Fruit fly (Drosophila melanogaster) whole organism, embryonic: ENCODE results near the gene CG16972.

Experiments used
- ATbp ChIP-seq: fragments of 200-800 bp; sonication (Bioruptor generic); optimal IDR thresholded peaks from 2 replicates; lab custom pipeline; 2017; ENCODE audit warnings: missing biosample characterization, mild to moderate bottlenecking, missing genetic modification characterization, missing genetic modification reagents
- Ada2b ChIP-seq: fragments of 200-800 bp; sonication (Bioruptor generic); IDR thresholded peaks from 2 replicates; pipeline ENCODE4 v1.3.6; 2022; ENCODE audit warnings: missing biosample characterization, missing genetic modification characterization
- B-H1 ChIP-seq: fragments of 200-800 bp; sonication (Bioruptor generic); IDR thresholded peaks from 3 replicates; pipeline ENCODE4 v1.3.6; 2022; ENCODE audit warnings: missing biosample characterization, missing genetic modification characterization
- BtbVII ChIP-seq: fragments of 200-800 bp; sonication (Bioruptor generic); optimal IDR thresholded peaks from 3 replicates; lab custom pipeline; 2017; ENCODE audit warnings: missing biosample characterization, mild to moderate bottlenecking, missing genetic modification characterization
- CG12391 ChIP-seq: fragments of 200-800 bp; sonication (Bioruptor generic); optimal IDR thresholded peaks from 3 replicates; lab custom pipeline; 2018; ENCODE audit warnings: missing biosample characterization, mild to moderate bottlenecking, missing genetic modification characterization, moderate library complexity
- CG13424 ChIP-seq: fragments of 200-800 bp; sonication (Bioruptor generic); optimal IDR thresholded peaks from 2 replicates; lab custom pipeline; 2019; ENCODE audit warnings: missing biosample characterization, mild to moderate bottlenecking, missing genetic modification characterization, moderate library complexity
- CG13894 ChIP-seq: fragments of 200-800 bp; sonication (Bioruptor generic); optimal IDR thresholded peaks from 3 replicates; lab custom pipeline; 2018; ENCODE audit warnings: missing biosample characterization, mild to moderate bottlenecking, missing genetic modification characterization, moderate library complexity
- CG16813 ChIP-seq: fragments of 200-800 bp; sonication (Bioruptor generic); IDR thresholded peaks from 3 replicates; pipeline ENCODE4 v1.3.6; 2022; ENCODE audit warnings: missing biosample characterization, missing genetic modification characterization; ENCODE audit not compliant: partially characterized antibody
- CG16815 ChIP-seq: fragments of 200-800 bp; sonication (Bioruptor generic); optimal IDR thresholded peaks from 3 replicates; lab custom pipeline; 2017; ENCODE audit warnings: missing biosample characterization, mild to moderate bottlenecking, missing genetic modification characterization
- CG16863 ChIP-seq: fragments of 200-800 bp; sonication (Bioruptor generic); optimal IDR thresholded peaks from 3 replicates; lab custom pipeline; 2016; ENCODE audit warnings: missing biosample characterization, missing genetic modification characterization
- CG17568 ChIP-seq: fragments of 200-800 bp; sonication (Bioruptor generic); optimal IDR thresholded peaks from 2 replicates; lab custom pipeline; 2018; ENCODE audit warnings: missing biosample characterization, mild to moderate bottlenecking, missing genetic modification characterization, moderate library complexity
- CG2129 ChIP-seq: fragments of 200-800 bp; sonication (Bioruptor generic); IDR thresholded peaks from 2 replicates; pipeline ENCODE4 v1.3.6; 2022; ENCODE audit warnings: missing biosample characterization, missing genetic modification characterization; ENCODE audit not compliant: partially characterized antibody
- CG34376 ChIP-seq: fragments of 200-800 bp; sonication (Bioruptor generic); optimal IDR thresholded peaks from 2 replicates; lab custom pipeline; 2018; ENCODE audit warnings: missing biosample characterization, mild to moderate bottlenecking, missing genetic modification characterization
- CG34422 ChIP-seq: fragments of 200-800 bp; sonication (Bioruptor generic); IDR thresholded peaks from 3 replicates; pipeline ENCODE4 v1.3.6; 2022; ENCODE audit warnings: missing biosample characterization, missing genetic modification characterization
- CG3838 ChIP-seq: fragments of 200-800 bp; sonication (Bioruptor generic); optimal IDR thresholded peaks from 3 replicates; lab custom pipeline; 2016; ENCODE audit warnings: missing biosample characterization, missing genetic modification characterization
- CG6854 ChIP-seq: fragments of 200-800 bp; sonication (Bioruptor generic); optimal IDR thresholded peaks from 3 replicates; lab custom pipeline; 2017; ENCODE audit warnings: missing biosample characterization, mild to moderate bottlenecking, missing genetic modification characterization
- CG8290 ChIP-seq, 3 experiments: fragments of 200-800 bp; sonication (Bioruptor generic); optimal IDR thresholded peaks; 2 replicates each; lab custom pipeline; 2016 to 2019; ENCODE audit warnings: missing biosample characterization in 3 of 3, missing genetic modification characterization in 3 of 3, mild to moderate bottlenecking in 2 of 3, moderate library complexity in 1 of 3
- CG8388 ChIP-seq: fragments of 200-800 bp; sonication (Bioruptor generic); optimal IDR thresholded peaks from 2 replicates; lab custom pipeline; 2019; ENCODE audit warnings: missing biosample characterization, mild to moderate bottlenecking, missing genetic modification characterization, moderate library complexity
- CHES-1-like ChIP-seq: fragments of 200-800 bp; sonication (Bioruptor generic); optimal IDR thresholded peaks from 2 replicates; lab custom pipeline; 2016; ENCODE audit warnings: missing biosample characterization, missing genetic modification characterization
- E2f1 ChIP-seq: fragments of 200-800 bp; sonication (Bioruptor generic); IDR thresholded peaks from 2 replicates; pipeline ENCODE4 v1.3.6; 2022; ENCODE audit warnings: missing biosample characterization, missing genetic modification characterization
- Eip74EF ChIP-seq, 2 experiments: fragments of 200-800 bp in 1 of 2; fragments of >200 bp in 1 of 2; sonication (Bioruptor generic) in 1 of 2; optimal IDR thresholded peaks; 2 replicates each; lab custom pipeline; 2017 to 2019; ENCODE audit warnings: missing biosample characterization in 2 of 2, missing genetic modification characterization in 2 of 2, mild to moderate bottlenecking in 1 of 2, moderate library complexity in 1 of 2
- HLH3B ChIP-seq: fragments of 200-800 bp; sonication (Bioruptor generic); IDR thresholded peaks from 2 replicates; pipeline ENCODE4 v1.3.6; 2022; ENCODE audit warnings: missing biosample characterization, missing genetic modification characterization
- HLH54F ChIP-seq: fragments of 200-800 bp; sonication (Bioruptor generic); optimal IDR thresholded peaks from 3 replicates; lab custom pipeline; 2016; ENCODE audit warnings: missing biosample characterization, missing genetic modification characterization
- Hand ChIP-seq: fragments of 200-800 bp; sonication (Bioruptor generic); optimal IDR thresholded peaks from 2 replicates; lab custom pipeline; 2017; ENCODE audit warnings: mild to moderate bottlenecking, missing biosample characterization, missing genetic modification reagents, missing genetic modification characterization
- Lpt ChIP-seq: fragments of >200 bp; optimal IDR thresholded peaks from 2 replicates; lab custom pipeline; 2018; ENCODE audit warnings: missing biosample characterization, missing genetic modification characterization
- NK7.1 ChIP-seq: fragments of 200-800 bp; sonication (Bioruptor generic); optimal IDR thresholded peaks from 3 replicates; lab custom pipeline; 2016; ENCODE audit warnings: missing biosample characterization, missing genetic modification characterization
- Opbp ChIP-seq: fragments of 200-800 bp; sonication (Bioruptor generic); IDR thresholded peaks from 3 replicates; pipeline ENCODE4 v1.3.6; 2022; ENCODE audit warnings: missing biosample characterization, missing genetic modification characterization; ENCODE audit not compliant: partially characterized antibody
- Rx ChIP-seq: fragments of 200-800 bp; sonication (Bioruptor generic); IDR thresholded peaks from 2 replicates; pipeline ENCODE4 v1.3.6; 2022; ENCODE audit warnings: missing biosample characterization, missing genetic modification characterization
- Sox100B ChIP-seq: fragments of 200-800 bp; sonication (Bioruptor generic); optimal IDR thresholded peaks from 3 replicates; lab custom pipeline; 2018; ENCODE audit warnings: missing biosample characterization, mild to moderate bottlenecking, missing genetic modification characterization
- Stat92E ChIP-seq, 3 experiments: fragments of >200 bp in 2 of 3; fragments of 200-800 bp in 1 of 3; sonication (Bioruptor generic) in 1 of 3; optimal IDR thresholded peaks; 2 replicates each; lab custom pipeline; 2017 to 2019; ENCODE audit warnings: missing biosample characterization in 3 of 3, missing genetic modification characterization in 3 of 3, mild to moderate bottlenecking in 1 of 3, moderate library complexity in 1 of 3
- Tbp ChIP-seq: fragments of >200 bp; optimal IDR thresholded peaks from 2 replicates; lab custom pipeline; 2018; ENCODE audit warnings: missing biosample characterization, missing genetic modification characterization
- ac ChIP-seq: fragments of 200-800 bp; sonication (Bioruptor generic); optimal IDR thresholded peaks from 3 replicates; lab custom pipeline; 2017; ENCODE audit warnings: missing biosample characterization, mild to moderate bottlenecking, missing genetic modification characterization
- cas ChIP-seq: fragments of 200-800 bp; sonication (Bioruptor generic); IDR thresholded peaks from 2 replicates; pipeline ENCODE4 v1.3.6; 2022; ENCODE audit warnings: missing biosample characterization, missing genetic modification characterization
- caup ChIP-seq: fragments of 200-800 bp; sonication (Bioruptor generic); optimal IDR thresholded peaks from 3 replicates; lab custom pipeline; 2017; ENCODE audit warnings: missing biosample characterization, mild to moderate bottlenecking, missing genetic modification characterization, moderate library complexity; ENCODE audit not compliant: severe bottlenecking
- chinmo ChIP-seq: fragments of 200-800 bp; sonication (Bioruptor generic); IDR thresholded peaks from 4 replicates; pipeline ENCODE4 v1.3.6; 2022; ENCODE audit warnings: missing biosample characterization, missing genetic modification characterization; ENCODE audit not compliant: partially characterized antibody
- cwo ChIP-seq: fragments of 200-800 bp; sonication (Bioruptor generic); optimal IDR thresholded peaks from 3 replicates; lab custom pipeline; 2017; ENCODE audit warnings: missing biosample characterization, missing genetic modification characterization, mild to moderate bottlenecking, moderate library complexity, missing genetic modification reagents
- ewg ChIP-seq: fragments of 200-800 bp; sonication (Bioruptor generic); optimal IDR thresholded peaks from 3 replicates; lab custom pipeline; 2017; ENCODE audit warnings: mild to moderate bottlenecking, missing biosample characterization, missing genetic modification reagents, missing genetic modification characterization
- kay ChIP-seq: fragments of 200-800 bp; sonication (Bioruptor generic); optimal IDR thresholded peaks from 2 replicates; lab custom pipeline; 2016; ENCODE audit warnings: missing biosample characterization, missing genetic modification characterization
- lmd ChIP-seq: fragments of 200-800 bp; sonication (Bioruptor generic); IDR thresholded peaks from 2 replicates; pipeline ENCODE4 v1.3.6; 2022; ENCODE audit warnings: missing biosample characterization, missing genetic modification characterization
- mld ChIP-seq: fragments of 200-800 bp; sonication (Bioruptor generic); IDR thresholded peaks from 3 replicates; pipeline ENCODE4 v1.3.6; 2022; ENCODE audit warnings: missing biosample characterization, missing genetic modification characterization; ENCODE audit not compliant: partially characterized antibody
- nom ChIP-seq: fragments of 200-800 bp; sonication (Bioruptor generic); optimal IDR thresholded peaks from 2 replicates; lab custom pipeline; 2017; ENCODE audit warnings: missing biosample characterization, missing genetic modification characterization, mild to moderate bottlenecking, moderate library complexity, missing genetic modification reagents
- onecut ChIP-seq: fragments of 200-800 bp; sonication (Bioruptor generic); IDR thresholded peaks from 2 replicates; pipeline ENCODE4 v1.3.6; 2022; ENCODE audit warnings: missing biosample characterization, missing genetic modification characterization
- pfk ChIP-seq: fragments of 200-800 bp; sonication (Bioruptor generic); optimal IDR thresholded peaks from 2 replicates; lab custom pipeline; 2018; ENCODE audit warnings: missing biosample characterization, mild to moderate bottlenecking, missing genetic modification characterization, moderate library complexity
- pita ChIP-seq: fragments of 200-800 bp; sonication (Bioruptor generic); optimal IDR thresholded peaks from 2 replicates; lab custom pipeline; 2017; ENCODE audit warnings: missing biosample characterization, mild to moderate bottlenecking, missing genetic modification characterization
- run ChIP-seq: fragments of 200-800 bp; sonication (Bioruptor generic); optimal IDR thresholded peaks from 3 replicates; lab custom pipeline; 2018; ENCODE audit warnings: missing biosample characterization, mild to moderate bottlenecking, missing genetic modification characterization
- sr ChIP-seq: fragments of 200-800 bp; sonication (Bioruptor generic); IDR thresholded peaks from 3 replicates; pipeline ENCODE4 v1.3.6; 2022; ENCODE audit warnings: missing biosample characterization, missing genetic modification characterization
- tup ChIP-seq: fragments of 200-800 bp; sonication (Bioruptor generic); optimal IDR thresholded peaks from 2 replicates; lab custom pipeline; 2016; ENCODE audit warnings: missing biosample characterization, mild to moderate bottlenecking, missing genetic modification characterization, moderate library complexity
- tx ChIP-seq: fragments of 200-800 bp; sonication (Bioruptor generic); optimal IDR thresholded peaks from 2 replicates; lab custom pipeline; 2016; ENCODE audit warnings: missing biosample characterization, missing genetic modification characterization
- vnd ChIP-seq: fragments of 200-800 bp; sonication (Bioruptor generic); IDR thresholded peaks from 3 replicates; pipeline ENCODE4 v1.3.6; 2022; ENCODE audit warnings: missing biosample characterization, missing genetic modification characterization; ENCODE audit not compliant: partially characterized antibody

CG16972 gene

DNA sequence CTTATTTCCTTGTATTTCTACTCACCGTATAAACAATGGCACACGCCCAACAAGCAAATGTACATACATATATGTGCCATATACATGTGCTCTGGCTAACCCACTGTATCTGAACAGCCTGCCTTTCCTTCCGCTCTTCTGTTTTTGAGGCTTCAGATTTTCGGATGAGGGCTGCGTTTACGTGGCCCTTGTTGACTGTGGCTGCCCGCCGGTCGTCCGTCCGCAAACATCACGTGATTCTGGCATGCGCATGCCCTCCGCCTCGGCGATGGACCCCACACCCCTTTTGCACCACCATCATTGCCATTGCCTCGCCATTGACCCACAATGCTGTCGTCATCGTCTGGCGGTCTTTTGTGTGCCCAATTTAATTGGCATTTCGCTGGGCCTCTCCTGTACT, 2.2 kb upstream of the CG16972 start (continued):
- TF ChIP-seq tup (GFP tag; lab: Kevin White, UChicago) = no peak
- TF ChIP-seq lmd (GFP tag; lab: Robert Waterston, UW) = no peak
- peak in 1 of 2 experiments; percentile 61 for TF ChIP-seq Eip74EF (GFP tag; optimal IDR thresholded peaks at IDR 0.05; lab: Kevin White, UChicago)
- TF ChIP-seq run (tag; lab: Kevin White, UChicago) = peak; percentile 21
- TF ChIP-seq CG16813 = no peak
- peak; percentile 9 for TF ChIP-seq Sox100B (GFP tag; lab: Kevin White, UChicago)
- peak; percentile 39 for TF ChIP-seq caup
- TF ChIP-seq cwo = peak; percentile 99
- no peak for TF ChIP-seq ac
- peak; percentile 63 for TF ChIP-seq CG6854 (GFP tag; lab: Kevin White, UChicago)
- no peak for TF ChIP-seq Stat92E (GFP tag; optimal IDR thresholded peaks at IDR 0.05; lab: Kevin White, UChicago)
- no peak for TF ChIP-seq CG17568 (GFP tag; lab: Kevin White, UChicago)
- TF ChIP-seq sr = 0 out of 3 replicates have a peak, but pooled peaks have one; percentile 64
- no peak for TF ChIP-seq E2f1 (GFP tag; lab: Robert Waterston, UW)
- no peak; the same call in 2 of the 3 replicates for TF ChIP-seq B-H1 (GFP tag; lab: Robert Waterston, UW)
- TF ChIP-seq NK7.1 (GFP tag; lab: Kevin White, UChicago) = no peak
- no peak for TF ChIP-seq CG8388 (GFP tag; lab: Kevin White, UChicago)
- peak; percentile 92 for TF ChIP-seq ewg (GFP tag; lab: Kevin White, UChicago)
- no peak for TF ChIP-seq cas (GFP tag; lab: Robert Waterston, UW)
- TF ChIP-seq tx (GFP tag; lab: Kevin White, UChicago) = no peak
- no peak for TF ChIP-seq CG16863
- TF ChIP-seq onecut (GFP tag; lab: Robert Waterston, UW) = peak; percentile 54
- TF ChIP-seq CG34422 (GFP tag; lab: Robert Waterston, UW) = peak; percentile 70; the same call in 1 of the 3 replicates
- peak; percentile 30; the same call in 1 of the 2 replicates for TF ChIP-seq HLH3B (GFP tag; lab: Robert Waterston, UW)
- TF ChIP-seq BtbVII = no peak
- TF ChIP-seq CHES-1-like (GFP tag; lab: Kevin White, UChicago) = peak; percentile 8
- TF ChIP-seq Hand (GFP tag; lab: Kevin White, UChicago) = peak; percentile 71
- TF ChIP-seq CG16815 (GFP tag; lab: Kevin White, UChicago) = no peak
- TF ChIP-seq mld = no peak
- TF ChIP-seq nom (GFP tag; lab: Kevin White, UChicago) = peak; percentile 53
- TF ChIP-seq Rx = no peak
- peak; percentile 93 for TF ChIP-seq CG13894 (tag; lab: Kevin White, UChicago)
- TF ChIP-seq ATbp (GFP tag; lab: Kevin White, UChicago) = no peak
- no peak for TF ChIP-seq Opbp
- no peak for TF ChIP-seq HLH54F (GFP tag; lab: Kevin White, UChicago)
- TF ChIP-seq pita (GFP tag; lab: Kevin White, UChicago) = no peak
- no peak for TF ChIP-seq kay (GFP tag; lab: Kevin White, UChicago)
- no peak for TF ChIP-seq Tbp (GFP tag; lab: Kevin White, UChicago)
- TF ChIP-seq chinmo (GFP tag; lab: Robert Waterston, UW) = peak; percentile 82; the same call in 1 of the 4 replicates
- no peak for TF ChIP-seq Ada2b (GFP tag; lab: Robert Waterston, UW)
- TF ChIP-seq vnd (GFP tag; lab: Robert Waterston, UW) = no peak
- TF ChIP-seq CG13424 (tag; lab: Kevin White, UChicago) = peak; percentile 29
- no peak for TF ChIP-seq CG2129 (GFP tag; lab: Robert Waterston, UW)
- TF ChIP-seq CG12391 (tag; lab: Kevin White, UChicago) = no peak
- TF ChIP-seq CG8290 (GFP tag; optimal IDR thresholded peaks at IDR 0.05; lab: Kevin White, UChicago) = peak; percentile 17
- TF ChIP-seq CG8290 (tag; optimal IDR thresholded peaks at IDR 0.05; lab: Kevin White, UChicago) = peak in 1 of 2 experiments; percentile 56
- TF ChIP-seq CG34376 (GFP tag; lab: Kevin White, UChicago) = no peak
- TF ChIP-seq pfk = peak; percentile 56
- TF ChIP-seq CG3838 (GFP tag; lab: Kevin White, UChicago) = no peak
- TF ChIP-seq Lpt (GFP tag; lab: Kevin White, UChicago) = no peak
